Fruit fly (Drosophila melanogaster) whole organism, embryonic: ENCODE measurements around the gene CG6409.
A peak's percentile ranks its signal among the peaks of the same experiment; 100 is the strongest.

ENCODE experiments used
- Blimp-1 ChIP-seq: fragments of 200-800 bp; sonication (Bioruptor generic); optimal IDR thresholded peaks from 3 replicates; lab custom pipeline; 2018; ENCODE audit warnings: missing biosample characterization, missing genetic modification characterization, mild to moderate bottlenecking, moderate library complexity, missing genetic modification reagents
- CG10267 ChIP-seq: fragments of 200-800 bp; sonication (Bioruptor generic); optimal IDR thresholded peaks from 2 replicates; lab custom pipeline; 2018; ENCODE audit warnings: missing biosample characterization, mild to moderate bottlenecking, missing genetic modification characterization, moderate library complexity
- CG11504 ChIP-seq: fragments of 200-800 bp; sonication (Bioruptor generic); optimal IDR thresholded peaks from 3 replicates; lab custom pipeline; 2019; ENCODE audit warnings: missing biosample characterization, mild to moderate bottlenecking, missing genetic modification characterization, moderate library complexity
- CG14667 ChIP-seq: fragments of 200-800 bp; sonication (Bioruptor generic); IDR thresholded peaks from 2 replicates; pipeline ENCODE4 v1.3.6; 2022; ENCODE audit warnings: missing biosample characterization, missing genetic modification characterization
- CG1602 ChIP-seq: fragments of 200-800 bp; sonication (Bioruptor generic); optimal IDR thresholded peaks from 3 replicates; lab custom pipeline; 2016; ENCODE audit warnings: missing biosample characterization, missing genetic modification characterization
- CG1603 ChIP-seq: fragments of 200-800 bp; sonication (Bioruptor generic); optimal IDR thresholded peaks from 2 replicates; lab custom pipeline; 2019; ENCODE audit warnings: missing biosample characterization, mild to moderate bottlenecking, missing genetic modification characterization, moderate library complexity
- CG17361 ChIP-seq: fragments of 200-800 bp; sonication (Bioruptor generic); IDR thresholded peaks from 3 replicates; pipeline ENCODE4 v1.3.6; 2022; ENCODE audit warnings: missing biosample characterization, missing genetic modification characterization
- CG18262 ChIP-seq: fragments of 200-800 bp; optimal IDR thresholded peaks from 3 replicates; lab custom pipeline; 2019; ENCODE audit warnings: missing biosample characterization, mild to moderate bottlenecking, missing genetic modification characterization, moderate library complexity
- CG2202 ChIP-seq: fragments of 200-800 bp; sonication (Bioruptor generic); optimal IDR thresholded peaks from 2 replicates; lab custom pipeline; 2018; ENCODE audit warnings: missing biosample characterization, mild to moderate bottlenecking, missing genetic modification characterization
- CG2678 ChIP-seq: fragments of 200-800 bp; sonication (Bioruptor generic); optimal IDR thresholded peaks from 3 replicates; lab custom pipeline; 2019; ENCODE audit warnings: missing biosample characterization, mild to moderate bottlenecking, missing genetic modification characterization, moderate library complexity
- CG3726 ChIP-seq: fragments of 200-800 bp; sonication (Bioruptor generic); IDR thresholded peaks from 3 replicates; pipeline ENCODE4, ENCODE4 v1.3.6; 2022; ENCODE audit warnings: missing biosample characterization, missing genetic modification characterization
- CG4424 ChIP-seq: fragments of 200-800 bp; sonication (Bioruptor generic); optimal IDR thresholded peaks from 3 replicates; lab custom pipeline; 2016; ENCODE audit warnings: missing biosample characterization, missing genetic modification characterization
- CG5180 ChIP-seq: fragments of 200-800 bp; sonication (Bioruptor generic); optimal IDR thresholded peaks from 3 replicates; lab custom pipeline; 2017; ENCODE audit warnings: missing biosample characterization, missing genetic modification characterization, mild to moderate bottlenecking, moderate library complexity, missing genetic modification reagents
- CG7839 ChIP-seq: fragments of 200-800 bp; sonication (Bioruptor generic); optimal IDR thresholded peaks from 3 replicates; lab custom pipeline; 2018; ENCODE audit warnings: missing biosample characterization, mild to moderate bottlenecking, missing genetic modification characterization, moderate library complexity
- CG8388 ChIP-seq: fragments of 200-800 bp; sonication (Bioruptor generic); optimal IDR thresholded peaks from 2 replicates; lab custom pipeline; 2019; ENCODE audit warnings: missing biosample characterization, mild to moderate bottlenecking, missing genetic modification characterization, moderate library complexity
- CG9609 ChIP-seq: fragments of 200-800 bp; sonication (Bioruptor generic); optimal IDR thresholded peaks from 3 replicates; lab custom pipeline; 2016; ENCODE audit warnings: missing biosample characterization, missing genetic modification characterization
- Chrac-16 ChIP-seq: fragments of 200-800 bp; sonication (Bioruptor generic); optimal IDR thresholded peaks from 3 replicates; lab custom pipeline; 2016; ENCODE audit warnings: missing biosample characterization, missing genetic modification characterization
- Elba2 ChIP-seq: fragments of 200-800 bp; sonication (Bioruptor generic); optimal IDR thresholded peaks from 3 replicates; lab custom pipeline; 2016; ENCODE audit warnings: missing biosample characterization, missing genetic modification characterization
- Gsc ChIP-seq: fragments of 200-800 bp; sonication (Bioruptor generic); IDR thresholded peaks from 2 replicates; pipeline ENCODE4 v1.3.6; 2022; ENCODE audit warnings: missing biosample characterization, missing genetic modification characterization
- Hr3 ChIP-seq: fragments of 200-800 bp; sonication (Bioruptor generic); optimal IDR thresholded peaks from 3 replicates; lab custom pipeline; 2016; ENCODE audit warnings: missing biosample characterization, missing genetic modification characterization
- Lhr ChIP-seq: fragments of 200-800 bp; sonication (Bioruptor generic); optimal IDR thresholded peaks from 3 replicates; lab custom pipeline; 2017; ENCODE audit warnings: mild to moderate bottlenecking, missing biosample characterization, missing genetic modification reagents, missing genetic modification characterization
- MTF-1 ChIP-seq: fragments of 200-800 bp; sonication (Bioruptor generic); optimal IDR thresholded peaks from 2 replicates; lab custom pipeline; 2018; ENCODE audit warnings: missing biosample characterization, mild to moderate bottlenecking, missing genetic modification characterization, borderline replicate concordance
- Med ChIP-seq: fragments of 200-800 bp; sonication (Bioruptor generic); peaks from one replicate; lab custom pipeline; 2016; ENCODE audit warnings: missing biosample characterization, missing genetic modification characterization, mild to moderate bottlenecking, inconsistent platforms, moderate library complexity
- Sin3A ChIP-seq: fragments of >200 bp; optimal IDR thresholded peaks from 2 replicates; lab custom pipeline; 2018
- Six4 ChIP-seq: fragments of 200-800 bp; sonication (Bioruptor generic); optimal IDR thresholded peaks from 2 replicates; lab custom pipeline; 2016; ENCODE audit warnings: missing biosample characterization, missing genetic modification characterization
- TFAM ChIP-seq: fragments of 200-800 bp; sonication (Bioruptor generic); optimal IDR thresholded peaks from 2 replicates; lab custom pipeline; 2017; ENCODE audit warnings: missing biosample characterization, missing genetic modification characterization, inconsistent platforms
- bsh ChIP-seq, 2 experiments: fragments of 200-800 bp; sonication (Bioruptor generic); optimal IDR thresholded peaks; 2 replicates each; lab custom pipeline; 2017 to 2018; ENCODE audit warnings: mild to moderate bottlenecking in 2 of 2, missing biosample characterization in 2 of 2, missing genetic modification characterization in 2 of 2, moderate library complexity in 1 of 2
- disco-r ChIP-seq: fragments of 200-800 bp; sonication (Bioruptor generic); optimal IDR thresholded peaks from 2 replicates; lab custom pipeline; 2016; ENCODE audit warnings: missing biosample characterization, missing genetic modification characterization
- dmrt11E ChIP-seq: fragments of 200-800 bp; sonication (Bioruptor generic); optimal IDR thresholded peaks from 3 replicates; lab custom pipeline; 2018; ENCODE audit warnings: missing biosample characterization, mild to moderate bottlenecking, missing genetic modification characterization, moderate library complexity
- fd102C ChIP-seq: fragments of 200-800 bp; sonication (Bioruptor generic); optimal IDR thresholded peaks from 2 replicates; lab custom pipeline; 2018; ENCODE audit warnings: missing biosample characterization, mild to moderate bottlenecking, missing genetic modification characterization, moderate library complexity
- gcm ChIP-seq: fragments of 200-800 bp; sonication (Bioruptor generic); optimal IDR thresholded peaks from 2 replicates; lab custom pipeline; 2019; ENCODE audit warnings: missing biosample characterization, mild to moderate bottlenecking, missing genetic modification characterization, moderate library complexity
- grn ChIP-seq: fragments of 200-800 bp; sonication (Bioruptor generic); optimal IDR thresholded peaks from 3 replicates; lab custom pipeline; 2017; ENCODE audit warnings: missing biosample characterization, missing genetic modification characterization
- hkb ChIP-seq, 2 experiments: fragments of 200-800 bp in 1 of 2; fragments of >200 bp in 1 of 2; sonication (Bioruptor generic) in 1 of 2; IDR thresholded peaks in 1 of 2; optimal IDR thresholded peaks in 1 of 2; 2 replicates each; pipeline versions ENCODE4 v1.3.6 to Lab custom; 2017 to 2022; ENCODE audit warnings: missing biosample characterization in 1 of 2, missing genetic modification characterization in 1 of 2
- jigr1 ChIP-seq: fragments of 200-800 bp; sonication (Bioruptor generic); IDR thresholded peaks from 3 replicates; pipeline ENCODE4 v1.3.6; 2022; ENCODE audit warnings: missing biosample characterization, missing genetic modification characterization
- lola ChIP-seq, 3 experiments: fragments of >200 bp in 2 of 3; fragments of 200-800 bp in 1 of 3; sonication (Bioruptor generic) in 1 of 3; optimal IDR thresholded peaks; 2 replicates each; lab custom pipeline; 2017 to 2019; ENCODE audit warnings: missing biosample characterization in 3 of 3, missing genetic modification characterization in 3 of 3, mild to moderate bottlenecking in 1 of 3, moderate library complexity in 1 of 3
- pnt ChIP-seq: fragments of 200-800 bp; sonication (Bioruptor generic); optimal IDR thresholded peaks from 3 replicates; lab custom pipeline; 2016; ENCODE audit warnings: missing biosample characterization, missing genetic modification characterization
- sc ChIP-seq, 3 experiments: fragments of >200 bp in 2 of 3; fragments of 200-800 bp in 1 of 3; sonication (Bioruptor generic) in 1 of 3; optimal IDR thresholded peaks; 2 replicates in 2 of 3; 3 replicates in 1 of 3; lab custom pipeline; 2017; ENCODE audit warnings: mild to moderate bottlenecking in 1 of 3, missing biosample characterization in 1 of 3, missing genetic modification characterization in 1 of 3, missing genetic modification reagents in 1 of 3
- shn ChIP-seq: fragments of 200-800 bp; sonication (Bioruptor generic); optimal IDR thresholded peaks from 3 replicates; lab custom pipeline; 2016; ENCODE audit warnings: missing biosample characterization, missing genetic modification characterization
- sisA ChIP-seq: fragments of 200-800 bp; sonication (Bioruptor generic); IDR thresholded peaks from 2 replicates; pipeline ENCODE4 v1.3.6; 2022; ENCODE audit warnings: missing biosample characterization, missing genetic modification characterization
- slbo ChIP-seq: fragments of 200-800 bp; sonication (Bioruptor generic); IDR thresholded peaks from 2 replicates; pipeline ENCODE4 v1.3.6; 2022; ENCODE audit warnings: missing biosample characterization, missing genetic modification characterization
- so ChIP-seq: fragments of 200-800 bp; sonication (Bioruptor generic); IDR thresholded peaks from 3 replicates; pipeline ENCODE4 v1.3.6; 2022; ENCODE audit warnings: missing biosample characterization, missing genetic modification characterization
- stwl ChIP-seq: fragments of 200-800 bp; sonication (Bioruptor generic); optimal IDR thresholded peaks from 3 replicates; lab custom pipeline; 2018; ENCODE audit warnings: missing biosample characterization, mild to moderate bottlenecking, missing genetic modification characterization, moderate library complexity
- tin ChIP-seq: fragments of 200-800 bp; sonication (Bioruptor generic); optimal IDR thresholded peaks from 3 replicates; lab custom pipeline; 2016; ENCODE audit warnings: missing biosample characterization, missing genetic modification characterization
- tna ChIP-seq: fragments of 200-800 bp; sonication (Bioruptor generic); IDR thresholded peaks from 2 replicates; pipeline ENCODE4 v1.3.6; 2022; ENCODE audit warnings: missing biosample characterization, missing genetic modification characterization; ENCODE audit not compliant: partially characterized antibody
- trem ChIP-seq: fragments of 200-800 bp; optimal IDR thresholded peaks from 3 replicates; lab custom pipeline; 2019; ENCODE audit warnings: missing biosample characterization, mild to moderate bottlenecking, missing genetic modification characterization, moderate library complexity
- twi ChIP-seq: fragments of 200-800 bp; optimal IDR thresholded peaks from 2 replicates; lab custom pipeline; 2019; ENCODE audit warnings: missing biosample characterization, mild to moderate bottlenecking, missing genetic modification characterization, moderate library complexity
- wek ChIP-seq: fragments of 200-800 bp; sonication (Bioruptor generic); optimal IDR thresholded peaks from 3 replicates; lab custom pipeline; 2018; ENCODE audit warnings: missing biosample characterization, mild to moderate bottlenecking, missing genetic modification characterization, moderate library complexity
- zfh2 ChIP-seq: fragments of 200-800 bp; sonication (Bioruptor generic); optimal IDR thresholded peaks from 2 replicates; lab custom pipeline; 2016; ENCODE audit warnings: missing biosample characterization, missing genetic modification characterization

CG6409 gene

dm6 chr3L:10847790-10848492 lies 34.2 kb downstream of the CG6409 start (continued):
- TF ChIP-seq CG2678 (tag; lab: Kevin White, UChicago) (peak; percentile 27), MTF-1 (GFP tag; lab: Kevin White, UChicago) (no peak), gcm (peak; percentile 37), hkb (optimal IDR thresholded peaks at IDR 0.05; lab: Kevin White, UChicago) (no peak), hkb (GFP tag; IDR thresholded peaks at IDR 0.05; lab: Robert Waterston, UW) (no peak), tin (peak; percentile 25), CG8388 (GFP tag; lab: Kevin White, UChicago) (peak; percentile 41), CG18262 (tag; lab: Kevin White, UChicago) (peak; percentile 81), CG17361 (GFP tag; lab: Robert Waterston, UW) (peak; percentile 73), dmrt11E (tag; lab: Kevin White, UChicago) (peak; percentile 87), Chrac-16 (GFP tag; lab: Kevin White, UChicago) (peak; percentile 37), Hr3 (GFP tag; lab: Kevin White, UChicago) (peak; percentile 25), jigr1 (GFP tag; lab: Robert Waterston, UW) (no peak), Elba2 (peak; percentile 13), trem (tag; lab: Kevin White, UChicago) (peak; percentile 41), CG2202 (tag; lab: Kevin White, UChicago) (peak; percentile 24), disco-r (GFP tag; lab: Kevin White, UChicago) (no peak), CG1603 (tag; lab: Kevin White, UChicago) (peak; percentile 32), twi (tag; lab: Kevin White, UChicago) (peak; percentile 10), TFAM (GFP tag; lab: Kevin White, UChicago) (no peak), Blimp-1 (peak; percentile 26), slbo (GFP tag; lab: Robert Waterston, UW) (no peak), grn (GFP tag; lab: Kevin White, UChicago) (peak; percentile 76), wek (GFP tag; lab: Kevin White, UChicago) (no peak), sc (optimal IDR thresholded peaks at IDR 0.05; lab: Kevin White, UChicago) (no peak), sc (GFP tag; optimal IDR thresholded peaks at IDR 0.05; lab: Kevin White, UChicago) (peak; percentile 24), Six4 (GFP tag; lab: Kevin White, UChicago) (no peak), CG4424 (GFP tag; lab: Kevin White, UChicago) (peak; percentile 50), CG14667 (GFP tag; lab: Robert Waterston, UW) (no peak), CG1602 (peak; percentile 8), stwl (tag; lab: Kevin White, UChicago) (peak; percentile 11), Med (GFP tag; lab: Kevin White, UChicago) (peak; percentile 71), lola (GFP tag; optimal IDR thresholded peaks at IDR 0.05; lab: Kevin White, UChicago) (peak in 1 of 3 experiments; percentile 84), CG5180 (GFP tag; lab: Kevin White, UChicago) (peak; percentile 16), sisA (GFP tag; lab: Robert Waterston, UW) (no peak), zfh2 (GFP tag; lab: Kevin White, UChicago) (no peak), CG3726 (GFP tag; lab: Robert Waterston, UW) (0 out of 3 replicates have a peak, but pooled peaks have one; percentile 7), shn (GFP tag; lab: Kevin White, UChicago) (peak; percentile 19), Gsc (GFP tag; lab: Robert Waterston, UW) (no peak), Sin3A (lab: Kevin White, UChicago) (no peak), bsh (GFP tag; optimal IDR thresholded peaks at IDR 0.05; lab: Kevin White, UChicago) (peak in 1 of 2 experiments; percentile 23), CG11504 (peak; percentile 33), tna (GFP tag; lab: Robert Waterston, UW) (0 out of 2 replicates have a peak, but pooled peaks have one; percentile 33), pnt (GFP tag; lab: Kevin White, UChicago) (peak; percentile 5), CG10267 (tag; lab: Kevin White, UChicago) (peak; percentile 71), CG7839 (tag; lab: Kevin White, UChicago) (peak; percentile 34), so (no peak), Lhr (GFP tag; lab: Kevin White, UChicago) (no peak), fd102C (GFP tag; lab: Kevin White, UChicago) (peak; percentile 85), CG9609 (no peak)
